Worm (Caenorhabditis elegans): ENCODE results near the gene ZK112.4.

- TF ChIP-seq cog-1 (tag; optimal IDR thresholded peaks at IDR 0.05) = no peak
- TF ChIP-seq med-1 (GFP tag; optimal IDR thresholded peaks at IDR 0.05; ENCODE audit: insufficient read depth) = no peak
- no peak for TF ChIP-seq klf-2 (GFP tag; conservative IDR thresholded peaks at IDR 0.05)
- no peak for TF ChIP-seq flt-1 (GFP tag; IDR thresholded peaks at IDR 0.05)
Observed at ce11 chrIII:7773791-7774190, 44.0 kb upstream of the ZK112.4 start.

All from whole organism, midembryonic.